Comparison of ENCODE assay signal across 1 fruit fly cellular context in the genomic region with DNA sequence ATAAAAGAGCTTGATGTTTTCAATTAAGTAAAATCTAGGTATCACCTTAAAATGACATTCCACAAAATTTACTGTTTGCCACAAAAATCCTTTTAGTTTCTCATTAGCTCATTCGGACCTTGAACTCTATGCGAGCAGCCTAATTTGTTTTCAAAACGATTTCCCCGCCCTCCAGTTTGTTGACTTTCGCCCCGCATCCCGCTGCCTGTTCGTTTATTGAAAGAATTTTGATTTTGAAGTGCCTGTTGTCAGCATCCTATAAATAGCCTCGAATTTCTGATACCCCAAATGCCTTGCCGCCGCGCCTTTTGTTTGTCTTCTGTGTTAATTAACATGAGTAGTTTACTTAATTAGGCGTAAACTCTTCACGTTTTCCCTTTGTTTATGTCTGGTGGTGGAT.
A peak's percentile ranks its signal among the peaks of the same experiment; 100 is the strongest.
TF ChIP-seq lines count a peak whose summit lies in the region.

No protein-coding gene starts in this region.

TF ChIP-seq in whole organism, embryonic, 481 proteins besides CTCF, POLR2A, EP300 and RAD21 (continued from another document):
- TF ChIP-seq Trl (optimal IDR thresholded peaks at IDR 0.05; lab: Kevin White, UChicago) (no peak), Trl (GFP tag; optimal IDR thresholded peaks at IDR 0.05; lab: Kevin White, UChicago) (no peak), CG6813 (GFP tag; optimal IDR thresholded peaks at IDR 0.05; lab: Kevin White, UChicago) (no peak), lov (optimal IDR thresholded peaks at IDR 0.05; lab: Kevin White, UChicago) (no peak), lov (GFP tag; IDR thresholded peaks at IDR 0.05; lab: Robert Waterston, UW) (no peak), CG11695 (GFP tag; IDR thresholded peaks at IDR 0.05; lab: Robert Waterston, UW) (no peak), CG13424 (tag; optimal IDR thresholded peaks at IDR 0.05; lab: Kevin White, UChicago) (no peak), Six4 (GFP tag; optimal IDR thresholded peaks at IDR 0.05; lab: Kevin White, UChicago) (no peak), jing (GFP tag; optimal IDR thresholded peaks at IDR 0.05; lab: Kevin White, UChicago) (no peak), kay (GFP tag; optimal IDR thresholded peaks at IDR 0.05; lab: Kevin White, UChicago) (no peak), MBD-R2 (GFP tag; IDR thresholded peaks at IDR 0.05; lab: Robert Waterston, UW) (no peak), bsh (GFP tag; optimal IDR thresholded peaks at IDR 0.05; lab: Kevin White, UChicago) (peak in 1 of 2 experiments; percentile 13), Camta (GFP tag; optimal IDR thresholded peaks at IDR 0.05; lab: Kevin White, UChicago) (no peak), ttk (GFP tag; IDR thresholded peaks at IDR 0.05; lab: Robert Waterston, UW) (no peak), CG16813 (GFP tag; IDR thresholded peaks at IDR 0.05; lab: Robert Waterston, UW; ENCODE audit: partially characterized antibody) (no peak), CG5180 (GFP tag; optimal IDR thresholded peaks at IDR 0.05; lab: Kevin White, UChicago) (no peak), Ptx1 (GFP tag; IDR thresholded peaks at IDR 0.05; lab: Robert Waterston, UW) (no peak)
